Fruit fly (Drosophila melanogaster) Kc167 (cell line): ENCODE data around the gene Usp10.
"Not testable (repeated sequence)": the region's sequence is repeated elsewhere in the genome, so short reads cannot be mapped to it uniquely, and the experiment has no call there.

Experiments
- Sin3A ChIP-seq: fragments of >200 bp; optimal IDR thresholded peaks from 2 replicates; lab custom pipeline; 2018; ENCODE audit warnings: missing external identifiers
- h ChIP-seq: fragments of >200 bp; optimal IDR thresholded peaks from 3 replicates; lab custom pipeline; 2018; ENCODE audit warnings: missing external identifiers
- psq ChIP-seq: fragments of >200 bp; optimal IDR thresholded peaks from 2 replicates; lab custom pipeline; 2017; ENCODE audit warnings: missing external identifiers

dm6 chr3L:865096-865495 lies 6.6 kb upstream of the Usp10 start, which contains the start of gene CG12502:
- not testable (repeated sequence) for TF ChIP-seq psq (lab: Kevin White, UChicago); h; Sin3A (lab: Kevin White, UChicago)
